Worm (Caenorhabditis elegans): ENCODE data around the gene Y66D12A.24.

Y66D12A.24 gene

ce11 chrIII:11505621-11506020 is 9.0 kb downstream of the Y66D12A.24 start:
- TF ChIP-seq ztf-6 (GFP tag; IDR thresholded peaks at IDR 0.05) (no peak), sea-2 (GFP tag; IDR thresholded peaks at IDR 0.05) (0 out of 2 replicates have a peak, but pooled peaks have one; percentile 6)

ce11 chrIII:11508816-11509215 is 12.2 kb downstream of the Y66D12A.24 start, which contains the start of gene Y66D12A.19:
Y66D12A.19 (plus strand) TSS chrIII:11509081.
- TF ChIP-seq T26A5.8 (tag; optimal IDR thresholded peaks at IDR 0.05) (no peak), madf-6 (GFP tag; IDR thresholded peaks at IDR 0.05) (peak; percentile 21; the same call in 1 of the 2 replicates), lsl-1 (GFP tag; optimal IDR thresholded peaks at IDR 0.05) (peak; percentile 73), snpc-1.3 (tag; optimal IDR thresholded peaks at IDR 0.05; ENCODE audit: insufficient read depth) (no peak), lin-54 (GFP tag; optimal IDR thresholded peaks at IDR 0.05) (peak; percentile 7), rcor-1 (GFP tag; IDR thresholded peaks at IDR 0.05) (no peak), madf-8 (GFP tag; conservative IDR thresholded peaks at IDR 0.05) (no peak), D2030.7 (GFP tag; IDR thresholded peaks at IDR 0.05) (peak; percentile 26; the same call in 1 of the 2 replicates), aptf-3 (GFP tag; IDR thresholded peaks at IDR 0.05) (no peak), F33H1.4 (GFP tag; IDR thresholded peaks at IDR 0.05) (peak; percentile 77), ztf-25 (GFP tag; IDR thresholded peaks at IDR 0.05) (no peak)

- TF ChIP-seq nhr-80 (tag; optimal IDR thresholded peaks at IDR 0.05), result no peak
- no peak for TF ChIP-seq madf-6 (GFP tag; IDR thresholded peaks at IDR 0.05)
- TF ChIP-seq dox-1 (GFP tag; IDR thresholded peaks at IDR 0.05), result no peak
- no peak for TF ChIP-seq Y95B8A.8 (GFP tag; IDR thresholded peaks at IDR 0.05)
- TF ChIP-seq C17E4.6 (GFP tag; IDR thresholded peaks at IDR 0.05), result no peak
Measured at ce11 chrIII:11510120-11510519, 13.5 kb downstream of the Y66D12A.24 start.

- TF ChIP-seq egrh-3 (GFP tag; IDR thresholded peaks at IDR 0.05) (peak; percentile 75; the same call in 1 of the 2 replicates), B0336.3 (GFP tag; IDR thresholded peaks at IDR 0.05) (no peak), D2030.7 (GFP tag; IDR thresholded peaks at IDR 0.05) (no peak), zfh-2 (GFP tag; conservative IDR thresholded peaks at IDR 0.05) (peak; percentile 78)
Measured at ce11 chrIII:11510826-11511225, 14.2 kb downstream of the Y66D12A.24 start.

- TF ChIP-seq egl-18 (GFP tag; IDR thresholded peaks at IDR 0.05), result no peak
- TF ChIP-seq attf-3 (GFP tag; conservative IDR thresholded peaks at IDR 0.05), result no peak
- peak; percentile 67; the same call in 1 of the 2 replicates for TF ChIP-seq hsf-1 (GFP tag; IDR thresholded peaks at IDR 0.05)
- no peak for TF ChIP-seq Y79H2A.3 (GFP tag; conservative IDR thresholded peaks at IDR 0.05)
- TF ChIP-seq nhr-80 (tag; optimal IDR thresholded peaks at IDR 0.05), result no peak
- TF ChIP-seq lsy-27 (tag; optimal IDR thresholded peaks at IDR 0.05; ENCODE audit: borderline replicate concordance, insufficient read depth), result no peak
- TF ChIP-seq Y95B8A.8 (GFP tag; IDR thresholded peaks at IDR 0.05), result no peak
- TF ChIP-seq lag-1 (GFP tag; IDR thresholded peaks at IDR 0.05), result no peak
- TF ChIP-seq atf-7 (tag; optimal IDR thresholded peaks at IDR 0.05), result no peak
- TF ChIP-seq zfh-2 (GFP tag; conservative IDR thresholded peaks at IDR 0.05), result no peak
- TF ChIP-seq cebp-2 (GFP tag; IDR thresholded peaks at IDR 0.05), result no peak
- no peak for TF ChIP-seq ztf-25 (GFP tag; IDR thresholded peaks at IDR 0.05)
- TF ChIP-seq ceh-91 (GFP tag; IDR thresholded peaks at IDR 0.05), result peak; percentile 39; the same call in 1 of the 2 replicates
- no peak for TF ChIP-seq B0336.3 (GFP tag; IDR thresholded peaks at IDR 0.05)
- peak; percentile 73 for TF ChIP-seq madf-8 (GFP tag; conservative IDR thresholded peaks at IDR 0.05)
- no peak for TF ChIP-seq mes-4 (tag; optimal IDR thresholded peaks at IDR 0.05)
- TF ChIP-seq F55B11.4 (tag; optimal IDR thresholded peaks at IDR 0.05; ENCODE audit: borderline replicate concordance, insufficient read depth), result no peak
- TF ChIP-seq F52B5.7 (tag; optimal IDR thresholded peaks at IDR 0.05), result no peak
- TF ChIP-seq ets-4 (GFP tag; optimal IDR thresholded peaks at IDR 0.05), result no peak
- TF ChIP-seq ccch-3 (GFP tag; optimal IDR thresholded peaks at IDR 0.05), result no peak
- no peak for TF ChIP-seq F49E8.2 (tag; optimal IDR thresholded peaks at IDR 0.05; ENCODE audit: insufficient read depth)
- TF ChIP-seq nhr-179 (tag; optimal IDR thresholded peaks at IDR 0.05), result no peak
- TF ChIP-seq hlh-26 (GFP tag; conservative IDR thresholded peaks at IDR 0.05), result no peak
- TF ChIP-seq D2030.7 (GFP tag; IDR thresholded peaks at IDR 0.05), result peak; percentile 12; the same call in 1 of the 2 replicates
- no peak for TF ChIP-seq nfya-1 (tag; optimal IDR thresholded peaks at IDR 0.05; ENCODE audit: borderline replicate concordance, insufficient read depth)
- TF ChIP-seq lin-26 (GFP tag; IDR thresholded peaks at IDR 0.05), result no peak
- no peak for TF ChIP-seq B0261.1 (tag; optimal IDR thresholded peaks at IDR 0.05)
Measured at ce11 chrIII:11523504-11524025, 26.9 kb downstream of the Y66D12A.24 start, which contains the start of the genes Y66D12A.16 and such-1. Y66D12A.16 (plus strand) TSS chrIII:11523554. such-1 (minus strand) TSS chrIII:11523759.

Data from whole organism, young adult.